Fruit fly (Drosophila melanogaster): ENCODE measurements around the gene CG15357.
A peak's percentile ranks its signal among the peaks of the same experiment; 100 is the strongest.

CG15357 gene

DNA sequence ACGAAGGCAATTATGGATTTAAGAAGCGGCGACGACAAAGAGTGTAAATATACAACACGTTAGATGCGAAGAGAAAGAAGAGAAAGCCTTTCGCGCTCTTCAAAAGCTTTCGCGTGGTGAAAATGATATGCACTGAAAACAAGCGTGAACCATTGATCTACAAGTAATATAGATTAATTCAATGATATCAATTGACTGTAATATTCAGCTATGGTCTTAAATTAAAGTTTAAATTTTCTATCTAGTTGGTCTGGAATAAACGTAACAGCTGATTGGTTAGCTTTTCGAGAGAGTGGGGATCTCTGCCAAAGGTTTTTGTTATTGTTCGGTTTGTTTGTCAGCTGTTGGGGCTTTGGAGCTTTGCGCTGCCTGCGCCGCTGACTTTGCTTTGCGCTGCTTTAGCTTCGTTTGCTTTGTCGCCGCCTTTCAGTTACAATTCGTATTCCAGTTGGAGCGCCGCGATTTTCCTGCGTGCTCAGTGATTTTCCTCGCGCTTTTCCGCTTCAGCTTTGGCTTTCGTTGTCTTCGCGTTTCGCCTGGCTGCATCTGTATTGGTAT is 34.1 kb downstream of the CG15357 start (continued):
- TF ChIP-seq CG12155 (GFP tag; optimal IDR thresholded peaks at IDR 0.05) (no peak), Aef1 (GFP tag; IDR thresholded peaks at IDR 0.05) (no peak), CG12071 (GFP tag; optimal IDR thresholded peaks at IDR 0.05) (peak; percentile 42), sr (GFP tag; IDR thresholded peaks at IDR 0.05) (no peak), aop (GFP tag; IDR thresholded peaks at IDR 0.05) (no peak), Stat92E (GFP tag; optimal IDR thresholded peaks at IDR 0.05) (no peak), Hey (tag; optimal IDR thresholded peaks at IDR 0.05) (no peak), CG7271 (tag; optimal IDR thresholded peaks at IDR 0.05) (no peak), CG6175 (GFP tag; IDR thresholded peaks at IDR 0.05) (no peak), CG7556 (GFP tag; optimal IDR thresholded peaks at IDR 0.05) (peak; percentile 17), hbn (GFP tag; IDR thresholded peaks at IDR 0.05; ENCODE audit: partially characterized antibody) (no peak), seq (GFP tag; IDR thresholded peaks at IDR 0.05) (no peak), Hr51 (GFP tag; optimal IDR thresholded peaks at IDR 0.05) (no peak), CG17361 (GFP tag; IDR thresholded peaks at IDR 0.05) (no peak), CG13424 (tag; optimal IDR thresholded peaks at IDR 0.05) (peak; percentile 4), CG10431 (GFP tag; optimal IDR thresholded peaks at IDR 0.05) (no peak), CG7963 (GFP tag; IDR thresholded peaks at IDR 0.05; ENCODE audit: partially characterized antibody) (no peak), gem (tag; optimal IDR thresholded peaks at IDR 0.05) (peak; percentile 30), zen (tag; optimal IDR thresholded peaks at IDR 0.05) (no peak), D19B (GFP tag; optimal IDR thresholded peaks at IDR 0.05) (no peak), zfh2 (GFP tag; optimal IDR thresholded peaks at IDR 0.05) (no peak), CG2875 (GFP tag; optimal IDR thresholded peaks at IDR 0.05) (peak; percentile 15), stwl (tag; optimal IDR thresholded peaks at IDR 0.05) (no peak), peb (GFP tag; IDR thresholded peaks at IDR 0.05) (no peak), ac (GFP tag; optimal IDR thresholded peaks at IDR 0.05) (no peak), Antp (GFP tag; optimal IDR thresholded peaks at IDR 0.05) (no peak), CG13287 (GFP tag; IDR thresholded peaks at IDR 0.05; ENCODE audit: partially characterized antibody) (peak; percentile 19; the same call in 1 of the 2 replicates), ftz-f1 (GFP tag; optimal IDR thresholded peaks at IDR 0.05) (peak; percentile 5), dmrt11E (tag; optimal IDR thresholded peaks at IDR 0.05) (no peak), repo (GFP tag; optimal IDR thresholded peaks at IDR 0.05) (no peak), CG6689 (GFP tag; IDR thresholded peaks at IDR 0.05) (no peak), pho (GFP tag; optimal IDR thresholded peaks at IDR 0.05) (no peak), gfzf (GFP tag; optimal IDR thresholded peaks at IDR 0.05) (no peak), slou (GFP tag; optimal IDR thresholded peaks at IDR 0.05) (no peak), dpn (GFP tag; optimal IDR thresholded peaks at IDR 0.05) (no peak), CG7357 (GFP tag; IDR thresholded peaks at IDR 0.05) (no peak), CrebB (tag; optimal IDR thresholded peaks at IDR 0.05) (peak; percentile 18), luna (GFP tag; optimal IDR thresholded peaks at IDR 0.05) (no peak), unpg (GFP tag; optimal IDR thresholded peaks at IDR 0.05) (no peak), tna (GFP tag; IDR thresholded peaks at IDR 0.05; ENCODE audit: partially characterized antibody) (no peak), Ada2b (GFP tag; IDR thresholded peaks at IDR 0.05) (no peak), Dll (GFP tag; IDR thresholded peaks at IDR 0.05; ENCODE audit: partially characterized antibody) (no peak), CG1792 (GFP tag; optimal IDR thresholded peaks at IDR 0.05) (no peak), yki (optimal IDR thresholded peaks at IDR 0.05) (no peak), pzg (GFP tag; optimal IDR thresholded peaks at IDR 0.05) (no peak), Abd-B (GFP tag; optimal IDR thresholded peaks at IDR 0.05) (no peak), Xbp1 (GFP tag; optimal IDR thresholded peaks at IDR 0.05) (no peak), emc (GFP tag; optimal IDR thresholded peaks at IDR 0.05) (no peak), cwo (GFP tag; optimal IDR thresholded peaks at IDR 0.05) (no peak), D (optimal IDR thresholded peaks at IDR 0.05) (no peak), D (GFP tag; optimal IDR thresholded peaks at IDR 0.05) (no peak)
